Worm (Caenorhabditis elegans) whole organism, young adult: ENCODE data around the gene plc-2.

Source experiments
- T26A5.8 ChIP-seq: sonication (generic microtip); optimal IDR thresholded peaks from 2 replicates; lab custom pipeline; 2016; ENCODE audit warnings: missing genetic modification characterization, missing compliant biosample characterization
- snpc-4 ChIP-seq, 5 experiments: fragments of 150-350 bp in 1 of 5; sonication (generic microtip) in 4 of 5; optimal IDR thresholded peaks; 2 replicates each; lab custom pipeline; 2014 to 2018; ENCODE audit warnings: missing genetic modification characterization in 5 of 5, missing biosample characterization in 3 of 5, antibody characterized with exemption in 2 of 5, mild to moderate bottlenecking in 2 of 5, missing compliant biosample characterization in 2 of 5, missing genotype in 2 of 5, moderate library complexity in 2 of 5, missing genetic modification reagents in 1 of 5
- zfh-2 ChIP-seq: fragments of 200-800 bp; sonication (Bioruptor generic); conservative IDR thresholded peaks from 2 replicates; pipeline ENCODE4 v1.3.6; 2022; ENCODE audit warnings: missing genetic modification reagents, missing genetic modification characterization, missing compliant biosample characterization

ce11 chrV:15193909-15194308 is 1.5 kb downstream of the plc-2 start, which contains the start of gene Y75B12B.13:
- TF ChIP-seq zfh-2 (GFP tag; lab: Robert Waterston, UW) (no peak), T26A5.8 (tag; lab: Kevin White, UChicago) (no peak), snpc-4 (GFP tag; optimal IDR thresholded peaks at IDR 0.05; lab: Kevin White, UChicago) (no peak), snpc-4 (tag; optimal IDR thresholded peaks at IDR 0.05; lab: Kevin White, UChicago) (no peak)
